Worm (Caenorhabditis elegans) whole organism, L4 larva: Measurements from ENCODE around the gene F53B7.7.

ENCODE experiments used
- ceh-82 ChIP-seq: sonication (generic microtip); optimal IDR thresholded peaks from 2 replicates; lab custom pipeline; 2017; ENCODE audit warnings: missing biosample characterization, missing genetic modification characterization
- nhr-42 ChIP-seq: fragments of 200-800 bp; sonication (Bioruptor generic); IDR thresholded peaks from 2 replicates; pipeline ENCODE4 v1.3.6; 2022; ENCODE audit warnings: missing genetic modification characterization, missing compliant biosample characterization
- nhr-77 ChIP-seq: fragments of 150-350 bp; optimal IDR thresholded peaks from 2 replicates; lab custom pipeline; 2014; ENCODE audit warnings: missing biosample characterization, missing genetic modification characterization
- pha-4 ChIP-seq, 2 experiments: fragments of 150-350 bp in 1 of 2; fragments of 200-800 bp in 1 of 2; sonication (Bioruptor generic) in 1 of 2; IDR thresholded peaks in 1 of 2; optimal IDR thresholded peaks in 1 of 2; 2 replicates each; pipeline versions ENCODE4 v1.3.6 to Lab custom; 2014 to 2022; ENCODE audit warnings: missing genetic modification characterization in 2 of 2, missing genetic modification reagents in 2 of 2, missing biosample characterization in 1 of 2, missing compliant biosample characterization in 1 of 2
- unc-62 ChIP-seq, 3 experiments: fragments of 150-350 bp in 1 of 3; sonication (generic microtip); optimal IDR thresholded peaks in 2 of 3; peaks in 1 of 3; 1 replicate in 1 of 3; 2 replicates in 2 of 3; lab custom pipeline; 2014 to 2017; ENCODE audit warnings: missing biosample characterization in 3 of 3, missing genetic modification characterization in 3 of 3, missing genetic modification reagents in 3 of 3, missing genotype in 1 of 3

ce11 chrV:11002434-11002833 is 3.5 kb downstream of the F53B7.7 start, which contains the start of gene F53B7.4:
- no peak for TF ChIP-seq unc-62 (GFP tag; optimal IDR thresholded peaks at IDR 0.05 in 1 of 2; lab: Kevin White, UChicago)
- TF ChIP-seq unc-62 (tag; optimal IDR thresholded peaks at IDR 0.05; lab: Kevin White, UChicago) = no peak
- no peak for TF ChIP-seq ceh-82 (tag; lab: Kevin White, UChicago)
- no peak for TF ChIP-seq nhr-42 (GFP tag; lab: Robert Waterston, UW)
- TF ChIP-seq nhr-77 = no peak
- no peak for TF ChIP-seq pha-4 (GFP tag; IDR thresholded peaks at IDR 0.05; lab: Robert Waterston, UW)
- TF ChIP-seq pha-4 (tag; optimal IDR thresholded peaks at IDR 0.05; lab: Kevin White, UChicago) = no peak
